Worm (Caenorhabditis elegans) whole organism, late embryonic: ENCODE results near the gene cyp-35B2.

Source experiments
- lim-6 ChIP-seq: sonication (generic microtip); optimal IDR thresholded peaks from 2 replicates; lab custom pipeline; 2016; ENCODE audit warnings: missing genetic modification characterization, missing compliant biosample characterization
- ztf-16 ChIP-seq: sonication (generic microtip); optimal IDR thresholded peaks from 2 replicates; lab custom pipeline; 2017; ENCODE audit warnings: missing genetic modification characterization, missing compliant biosample characterization

DNA sequence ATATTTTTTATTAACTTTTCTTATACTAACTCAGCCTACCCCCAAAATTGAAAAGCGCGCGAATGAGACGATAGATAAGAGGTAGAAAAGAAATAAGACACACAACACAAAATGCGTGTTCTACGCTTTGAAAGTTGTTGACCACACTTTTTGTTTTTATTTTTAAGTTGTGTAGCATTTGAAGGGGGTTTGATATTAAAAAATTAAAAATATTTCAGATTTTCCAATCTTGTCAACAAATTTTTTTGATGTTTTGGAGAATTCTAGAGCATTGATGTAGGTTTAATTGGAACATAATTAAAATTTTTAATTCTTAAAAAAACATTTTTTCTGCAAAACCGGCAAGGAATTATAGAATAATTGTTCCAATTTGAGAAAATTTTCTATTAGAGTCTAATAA is 19.3 kb downstream of the cyp-35B2 start, which contains the start of gene cyp-34A6:
- TF ChIP-seq lim-6 (no peak), ztf-16 (tag; lab: Kevin White, UChicago) (no peak)
